Fruit fly (Drosophila melanogaster) whole organism, adult: ENCODE measurements around the gene scpr-B.

ENCODE experiments used
- CG11617 ChIP-seq: fragments of 200-800 bp; sonication (Bioruptor generic); optimal IDR thresholded peaks from 2 replicates; lab custom pipeline; 2017; ENCODE audit warnings: mild to moderate bottlenecking, missing biosample characterization, missing genetic modification reagents, missing genetic modification characterization
- CG12768 ChIP-seq: fragments of 200-800 bp; sonication (Bioruptor generic); optimal IDR thresholded peaks from 2 replicates; lab custom pipeline; 2017; ENCODE audit warnings: missing biosample characterization, missing genetic modification characterization, mild to moderate bottlenecking, moderate library complexity, missing genetic modification reagents
- CG14711 ChIP-seq: fragments of 200-800 bp; sonication (Bioruptor generic); optimal IDR thresholded peaks from 2 replicates; lab custom pipeline; 2018; ENCODE audit warnings: missing biosample characterization, mild to moderate bottlenecking, missing genetic modification characterization, moderate library complexity
- CG1620 ChIP-seq: fragments of 200-800 bp; sonication (Bioruptor generic); optimal IDR thresholded peaks from 2 replicates; lab custom pipeline; 2016; ENCODE audit warnings: missing biosample characterization, missing genetic modification characterization
- CG33017 ChIP-seq: fragments of 200-800 bp; sonication (Bioruptor generic); optimal IDR thresholded peaks from 2 replicates; lab custom pipeline; 2018; ENCODE audit warnings: missing biosample characterization, mild to moderate bottlenecking, missing genetic modification characterization, moderate library complexity
- CG5204 ChIP-seq: fragments of 200-800 bp; sonication (Bioruptor generic); optimal IDR thresholded peaks from 2 replicates; lab custom pipeline; 2016; ENCODE audit warnings: missing biosample characterization, missing genetic modification characterization
- CG7045 ChIP-seq: fragments of 200-800 bp; sonication (Bioruptor generic); optimal IDR thresholded peaks from 2 replicates; lab custom pipeline; 2017; ENCODE audit warnings: missing biosample characterization, mild to moderate bottlenecking, missing genetic modification characterization
- CG7101 ChIP-seq: fragments of 200-800 bp; sonication (Bioruptor generic); optimal IDR thresholded peaks from 2 replicates; lab custom pipeline; 2018; ENCODE audit warnings: missing biosample characterization, mild to moderate bottlenecking, missing genetic modification characterization, moderate library complexity
- Clk ChIP-seq: fragments of 200-800 bp; sonication (Bioruptor generic); optimal IDR thresholded peaks from 2 replicates; lab custom pipeline; 2017; ENCODE audit warnings: missing biosample characterization, missing genetic modification characterization
- Crg-1 ChIP-seq: fragments of 200-800 bp; sonication (Bioruptor generic); optimal IDR thresholded peaks from 2 replicates; lab custom pipeline; 2016; ENCODE audit warnings: missing biosample characterization, missing genetic modification characterization
- Hr96 ChIP-seq: fragments of 200-800 bp; sonication (Bioruptor generic); optimal IDR thresholded peaks from 2 replicates; lab custom pipeline; 2016; ENCODE audit warnings: missing biosample characterization, missing genetic modification characterization
- Mnt ChIP-seq: fragments of 200-800 bp; sonication (Bioruptor generic); optimal IDR thresholded peaks from 2 replicates; lab custom pipeline; 2016; ENCODE audit warnings: missing biosample characterization, mild to moderate bottlenecking, missing genetic modification characterization
- bab1 ChIP-seq: fragments of 200-800 bp; sonication (Bioruptor generic); optimal IDR thresholded peaks from 3 replicates; lab custom pipeline; 2019; ENCODE audit warnings: missing biosample characterization, mild to moderate bottlenecking, missing genetic modification characterization, moderate library complexity
- cic ChIP-seq: fragments of 200-800 bp; sonication (Bioruptor generic); optimal IDR thresholded peaks from 2 replicates; lab custom pipeline; 2017; ENCODE audit warnings: missing biosample characterization, mild to moderate bottlenecking, missing genetic modification characterization, moderate library complexity
- cnc ChIP-seq, 2 experiments: fragments of >200 bp; optimal IDR thresholded peaks; 2 replicates each; lab custom pipeline; 2017
- kay ChIP-seq: fragments of 200-800 bp; sonication (Bioruptor generic); peaks from one replicate; lab custom pipeline; 2016; ENCODE audit warnings: missing biosample characterization, missing genetic modification characterization, borderline replicate concordance
- ovo ChIP-seq: fragments of 200-800 bp; sonication (Bioruptor generic); optimal IDR thresholded peaks from 2 replicates; lab custom pipeline; 2016; ENCODE audit warnings: missing biosample characterization, missing genetic modification characterization
- pad ChIP-seq: fragments of 200-800 bp; sonication (Bioruptor generic); optimal IDR thresholded peaks from 3 replicates; lab custom pipeline; 2017; ENCODE audit warnings: missing biosample characterization, missing genetic modification characterization, mild to moderate bottlenecking, moderate library complexity, missing genetic modification reagents
- tj ChIP-seq: fragments of 200-800 bp; sonication (Bioruptor generic); optimal IDR thresholded peaks from 3 replicates; lab custom pipeline; 2017; ENCODE audit warnings: missing biosample characterization, mild to moderate bottlenecking, missing genetic modification characterization, moderate library complexity
- toe ChIP-seq: fragments of 200-800 bp; sonication (Bioruptor generic); optimal IDR thresholded peaks from 2 replicates; lab custom pipeline; 2016; ENCODE audit warnings: missing biosample characterization, missing genetic modification characterization

The scpr-B gene

dm6 chr3R:11243057-11243740 lies 2.4 kb upstream of the scpr-B start:
- peak; percentile 37 for TF ChIP-seq CG14711 (tag; lab: Kevin White, UChicago)
- TF ChIP-seq ovo (GFP tag; lab: Kevin White, UChicago): peak; percentile 26
- TF ChIP-seq CG33017 (tag; lab: Kevin White, UChicago): no peak
- TF ChIP-seq CG5204: no peak
- peak; percentile 67 for TF ChIP-seq pad
- TF ChIP-seq CG7101 (tag; lab: Kevin White, UChicago): peak; percentile 36
- peak; percentile 5 for TF ChIP-seq Mnt (GFP tag; lab: Kevin White, UChicago)
- TF ChIP-seq bab1 (GFP tag; lab: Kevin White, UChicago): peak; percentile 24
- no peak for TF ChIP-seq tj (GFP tag; lab: Kevin White, UChicago)
- peak; percentile 20 for TF ChIP-seq cic (GFP tag; lab: Kevin White, UChicago)

- TF ChIP-seq CG1620 (GFP tag; lab: Kevin White, UChicago) (no peak), CG7101 (tag; lab: Kevin White, UChicago) (no peak), CG33017 (tag; lab: Kevin White, UChicago) (no peak), bab1 (GFP tag; lab: Kevin White, UChicago) (peak; percentile 10), Hr96 (no peak), kay (GFP tag; lab: Kevin White, UChicago) (no peak), pad (no peak), tj (GFP tag; lab: Kevin White, UChicago) (no peak), CG14711 (tag; lab: Kevin White, UChicago) (no peak), cic (GFP tag; lab: Kevin White, UChicago) (no peak), toe (GFP tag; lab: Kevin White, UChicago) (no peak), Mnt (GFP tag; lab: Kevin White, UChicago) (peak; percentile 34), cnc (optimal IDR thresholded peaks at IDR 0.05; lab: Kevin White, UChicago) (no peak), CG12768 (no peak)
These were observed 3.2 kb downstream of the scpr-B start, which contains the start of gene CG31388 for dm6 chr3R:11237598-11237997. CG31388 (plus strand) TSS chr3R:11237815.

DNA sequence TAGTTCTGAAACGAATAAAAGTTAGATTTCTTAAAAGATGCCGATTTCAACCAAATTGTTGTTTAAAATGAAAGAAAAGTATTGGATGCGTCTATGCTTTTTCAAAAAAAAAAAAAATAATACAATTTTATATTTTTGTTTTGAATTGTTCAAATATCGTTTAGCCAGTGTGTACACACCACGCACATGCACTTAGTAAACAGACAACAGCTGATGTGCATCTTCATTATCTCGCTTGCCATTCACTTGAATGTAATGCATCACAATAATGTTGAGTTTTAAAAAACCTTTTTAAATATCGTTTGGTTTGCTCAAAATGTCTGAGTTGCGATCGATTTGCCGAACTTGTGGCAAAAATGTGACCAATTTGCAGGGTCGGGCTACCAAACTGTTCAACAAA lies 4.8 kb downstream of the scpr-B start, which contains the start of gene CG31441:
TSS of gene CG31441 (plus strand) at position 246 of the 400 bp plus-strand sequence.
- TF ChIP-seq bab1 (GFP tag; lab: Kevin White, UChicago) (peak; percentile 15), toe (GFP tag; lab: Kevin White, UChicago) (no peak), CG1620 (GFP tag; lab: Kevin White, UChicago) (no peak), cnc (optimal IDR thresholded peaks at IDR 0.05; lab: Kevin White, UChicago) (no peak), Mnt (GFP tag; lab: Kevin White, UChicago) (peak; percentile 61), CG7045 (no peak), CG33017 (tag; lab: Kevin White, UChicago) (no peak)

DNA sequence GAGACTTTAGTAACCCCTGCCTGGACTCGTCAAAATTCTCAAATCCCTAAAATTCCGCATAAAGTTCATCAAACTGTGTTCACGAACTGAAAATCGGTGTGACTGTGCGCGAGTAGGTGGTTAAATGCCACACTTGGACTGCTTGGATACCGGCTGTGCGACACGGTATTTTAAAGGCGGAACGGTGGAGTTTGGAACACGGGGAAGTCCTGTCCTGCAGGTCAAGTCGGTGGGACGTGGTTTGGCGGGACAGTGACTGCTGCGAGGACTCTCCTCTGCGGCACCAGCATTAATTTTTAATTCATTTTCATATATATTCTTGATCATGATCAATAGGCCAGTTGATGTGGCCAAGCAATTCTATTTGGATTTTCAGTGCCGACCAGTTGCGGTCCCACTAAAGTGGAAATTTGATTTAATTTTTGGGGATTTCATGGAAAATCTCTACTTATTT lies 5.8 kb downstream of the scpr-B start, which contains the start of the genes Arfip and CG17721:
TSS of gene Arfip (minus strand) at position 96 of the 454 bp plus-strand sequence.
TSS of gene CG17721 (plus strand) at position 223 of the 454 bp plus-strand sequence.
- no peak for TF ChIP-seq CG7101 (tag; lab: Kevin White, UChicago)
- TF ChIP-seq Hr96: no peak
- TF ChIP-seq bab1 (GFP tag; lab: Kevin White, UChicago): no peak
- no peak for TF ChIP-seq CG11617
- TF ChIP-seq kay (GFP tag; lab: Kevin White, UChicago): no peak
- TF ChIP-seq ovo (GFP tag; lab: Kevin White, UChicago): no peak
- TF ChIP-seq Crg-1 (GFP tag; lab: Kevin White, UChicago): no peak
- TF ChIP-seq CG33017 (tag; lab: Kevin White, UChicago): no peak
- no peak for TF ChIP-seq cnc (optimal IDR thresholded peaks at IDR 0.05; lab: Kevin White, UChicago)
- no peak for TF ChIP-seq CG12768
- no peak for TF ChIP-seq CG14711 (tag; lab: Kevin White, UChicago)
- no peak for TF ChIP-seq Mnt (GFP tag; lab: Kevin White, UChicago)
- TF ChIP-seq CG5204: no peak
- no peak for TF ChIP-seq pad
- no peak for TF ChIP-seq Clk
- no peak for TF ChIP-seq CG1620 (GFP tag; lab: Kevin White, UChicago)
- no peak for TF ChIP-seq CG7045

DNA sequence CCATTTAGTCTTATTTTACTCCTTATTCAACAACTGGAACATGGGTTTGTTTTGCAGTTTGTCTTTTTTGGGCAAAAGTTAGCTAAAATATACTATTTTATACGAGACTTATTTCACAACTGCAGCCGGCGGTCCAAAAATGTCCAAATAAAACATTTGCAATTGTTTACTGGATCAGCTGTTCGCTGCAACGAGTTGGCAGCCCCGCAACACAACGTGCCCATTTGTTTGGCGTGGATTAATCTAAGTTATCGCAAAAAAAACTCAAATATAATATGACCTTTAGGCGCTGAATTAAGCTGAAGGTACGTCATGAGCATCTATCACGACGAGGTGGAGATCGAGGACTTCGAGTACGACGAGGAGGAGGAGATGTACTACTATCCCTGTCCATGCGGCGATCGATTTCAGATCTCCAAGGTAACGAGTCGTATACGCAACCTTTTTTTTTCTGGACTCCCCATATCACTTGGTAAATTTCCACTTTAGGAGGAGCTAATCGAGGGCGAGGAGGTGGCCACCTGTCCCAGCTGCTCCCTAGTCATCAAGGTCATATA lies 9.0 kb downstream of the scpr-B start, which contains the start of the genes CG17187 and Dph3:
TSS of gene CG17187 (minus strand) at position 175 of the 557 bp plus-strand sequence.
TSS of gene Dph3 (plus strand) at position 208 of the 557 bp plus-strand sequence.
- TF ChIP-seq bab1 (GFP tag; lab: Kevin White, UChicago) (peak; percentile 29), CG7101 (tag; lab: Kevin White, UChicago) (no peak), Mnt (GFP tag; lab: Kevin White, UChicago) (peak; percentile 80)

dm6 chr3R:11231037-11231436 lies 9.8 kb downstream of the scpr-B start:
- TF ChIP-seq cic (GFP tag; lab: Kevin White, UChicago) (no peak), pad (no peak)
